Worm (Caenorhabditis elegans) whole organism, late embryonic: Measurements from ENCODE around the gene F52D10.2.

Source experiments
- F13H6.1 ChIP-seq: sonication (generic microtip); optimal IDR thresholded peaks from 2 replicates; lab custom pipeline; 2016; ENCODE audit warnings: missing genetic modification characterization, missing compliant biosample characterization
- K09A11.1 ChIP-seq: sonication (generic microtip); optimal IDR thresholded peaks from 2 replicates; lab custom pipeline; 2017; ENCODE audit warnings: antibody characterized with exemption, mild to moderate bottlenecking, missing genetic modification characterization, missing compliant biosample characterization; ENCODE audit not compliant: insufficient read depth
- ceh-45 ChIP-seq: fragments of 200-800 bp; sonication (Bioruptor generic); IDR thresholded peaks from 2 replicates; pipeline ENCODE4 v1.3.6; 2022; ENCODE audit warnings: missing genetic modification reagents, missing genetic modification characterization, missing compliant biosample characterization
- elt-2 ChIP-seq: sonication (generic microtip); optimal IDR thresholded peaks from 2 replicates; lab custom pipeline; 2016; ENCODE audit warnings: missing genetic modification reagents, missing genetic modification characterization, missing compliant biosample characterization
- ets-4 ChIP-seq: sonication (generic microtip); optimal IDR thresholded peaks from 2 replicates; lab custom pipeline; 2016; ENCODE audit warnings: missing genetic modification characterization, missing compliant biosample characterization
- lim-6 ChIP-seq: sonication (generic microtip); optimal IDR thresholded peaks from 2 replicates; lab custom pipeline; 2016; ENCODE audit warnings: missing genetic modification characterization, missing compliant biosample characterization
- pax-1 ChIP-seq: fragments of 150-350 bp; optimal IDR thresholded peaks from 2 replicates; lab custom pipeline; 2014; ENCODE audit warnings: missing biosample characterization, missing genetic modification characterization
- pha-4 ChIP-seq: fragments of 150-350 bp; optimal IDR thresholded peaks from 2 replicates; lab custom pipeline; 2018; ENCODE audit warnings: missing biosample characterization, missing genetic modification reagents, missing genetic modification characterization
- tbx-2 ChIP-seq: sonication (generic microtip); optimal IDR thresholded peaks from 2 replicates; lab custom pipeline; 2016; ENCODE audit warnings: missing genetic modification characterization, missing compliant biosample characterization

- TF ChIP-seq lim-6 (tag; lab: Kevin White, UChicago), result no peak
- no peak for TF ChIP-seq pax-1 (tag; lab: Kevin White, UChicago)
- no peak for TF ChIP-seq ceh-45 (GFP tag; lab: Robert Waterston, UW)
- TF ChIP-seq F13H6.1 (tag; lab: Kevin White, UChicago), result no peak
- TF ChIP-seq ets-4, result no peak
- no peak for TF ChIP-seq K09A11.1 (tag; lab: Kevin White, UChicago)
- TF ChIP-seq elt-2, result no peak
- no peak for TF ChIP-seq pha-4 (tag; lab: Kevin White, UChicago)
- peak; percentile 29 for TF ChIP-seq tbx-2 (tag; lab: Kevin White, UChicago)
Observed at ce11 chrX:11563663-11564062, 27.9 kb downstream of the F52D10.2 start, which contains the start of gene trpp-9.
